Worm (Caenorhabditis elegans) whole organism, young adult: ENCODE data around the gene srx-80.

Experiments used
- B0336.3 ChIP-seq: fragments of 200-800 bp; sonication (Bioruptor generic); IDR thresholded peaks from 2 replicates; pipeline ENCODE4 v1.3.6; 2022; ENCODE audit warnings: missing genetic modification characterization, missing compliant biosample characterization
- D2030.7 ChIP-seq: fragments of 200-800 bp; sonication (Bioruptor generic); IDR thresholded peaks from 2 replicates; pipeline ENCODE4 v1.3.6; 2022; ENCODE audit warnings: missing genetic modification reagents, missing genetic modification characterization, missing compliant biosample characterization
- F10E7.11 ChIP-seq: sonication (generic microtip); optimal IDR thresholded peaks from 2 replicates; lab custom pipeline; 2017; ENCODE audit warnings: mild to moderate bottlenecking, missing genetic modification characterization, moderate library complexity, missing compliant biosample characterization
- F22D6.2 ChIP-seq: sonication (generic microtip); optimal IDR thresholded peaks from 2 replicates; lab custom pipeline; 2016; ENCODE audit warnings: mild to moderate bottlenecking, missing genetic modification characterization, missing compliant biosample characterization
- F23B12.7 ChIP-seq: sonication (generic microtip); optimal IDR thresholded peaks from 2 replicates; lab custom pipeline; 2017; ENCODE audit warnings: missing genetic modification characterization, mild to moderate bottlenecking, missing compliant biosample characterization, antibody characterized with exemption, moderate library complexity; ENCODE audit not compliant: insufficient read depth
- F33H1.4 ChIP-seq: fragments of 200-800 bp; sonication (Bioruptor generic); IDR thresholded peaks from 2 replicates; pipeline ENCODE4 v1.3.6; 2022; ENCODE audit warnings: missing genetic modification reagents, missing genetic modification characterization, missing compliant biosample characterization
- F37B4.10 ChIP-seq: fragments of 200-800 bp; sonication (Bioruptor generic); IDR thresholded peaks from 2 replicates; pipeline ENCODE4 v1.3.6; 2022; ENCODE audit warnings: missing genetic modification characterization, missing compliant biosample characterization
- K11D2.4 ChIP-seq: fragments of 200-800 bp; sonication (Bioruptor generic); IDR thresholded peaks from 2 replicates; pipeline ENCODE4 v1.3.6; 2022; ENCODE audit warnings: missing genetic modification reagents, missing genetic modification characterization, missing compliant biosample characterization
- K12H6.12 ChIP-seq: fragments of 200-800 bp; sonication (Bioruptor generic); optimal IDR thresholded peaks from 2 replicates; lab custom pipeline; 2018; ENCODE audit warnings: mild to moderate bottlenecking, missing genetic modification characterization, missing compliant biosample characterization
- Y53F4B.3 ChIP-seq: fragments of 200-800 bp; sonication (Bioruptor generic); IDR thresholded peaks from 2 replicates; pipeline ENCODE4 v1.3.6; 2022; ENCODE audit warnings: missing genetic modification reagents, missing genetic modification characterization, missing compliant biosample characterization
- Y67H2A.10 ChIP-seq: fragments of 200-800 bp; sonication (Bioruptor generic); conservative IDR thresholded peaks from 2 replicates; pipeline ENCODE4 v1.3.6; 2022; ENCODE audit warnings: missing genetic modification reagents, missing genetic modification characterization, missing compliant biosample characterization
- ZK185.1 ChIP-seq: sonication (generic microtip); optimal IDR thresholded peaks from 2 replicates; lab custom pipeline; 2016; ENCODE audit warnings: mild to moderate bottlenecking, missing genetic modification characterization, missing compliant biosample characterization; ENCODE audit not compliant: poor library complexity, severe bottlenecking
- ama-1 ChIP-seq, 3 experiments: fragments of 150-350 bp in 1 of 3; sonication (generic microtip) in 2 of 3; optimal IDR thresholded peaks; 2 replicates each; lab custom pipeline; 2014 to 2018; ENCODE audit warnings: missing biosample characterization in 2 of 3, missing genetic modification characterization in 2 of 3, missing genetic modification reagents in 2 of 3
- aptf-2 ChIP-seq: fragments of 200-800 bp; sonication (Bioruptor generic); conservative IDR thresholded peaks from 2 replicates; pipeline ENCODE4 v1.3.6; 2022; ENCODE audit warnings: missing genetic modification reagents, missing genetic modification characterization, missing compliant biosample characterization
- aptf-3 ChIP-seq: fragments of 200-800 bp; sonication (Bioruptor generic); IDR thresholded peaks from 2 replicates; pipeline ENCODE4 v1.3.6; 2022; ENCODE audit warnings: missing genetic modification characterization, missing compliant biosample characterization
- attf-5 ChIP-seq: fragments of 200-800 bp; sonication (Bioruptor generic); optimal IDR thresholded peaks from 2 replicates; lab custom pipeline; 2018; ENCODE audit warnings: mild to moderate bottlenecking, missing genetic modification characterization, missing compliant biosample characterization
- bed-2 ChIP-seq: fragments of 200-800 bp; sonication (Bioruptor generic); IDR thresholded peaks from 2 replicates; pipeline ENCODE4 v1.3.6; 2022; ENCODE audit warnings: missing genetic modification reagents, missing genetic modification characterization, missing compliant biosample characterization
- cebp-1 ChIP-seq, 2 experiments: fragments of 200-800 bp in 1 of 2; sonication (Bioruptor generic) in 1 of 2; sonication (generic microtip) in 1 of 2; IDR thresholded peaks in 1 of 2; optimal IDR thresholded peaks in 1 of 2; 2 replicates each; pipeline versions ENCODE4 v1.3.6 to Lab custom; 2017 to 2022; ENCODE audit warnings: missing compliant biosample characterization in 2 of 2, missing genetic modification characterization in 2 of 2, mild to moderate bottlenecking in 1 of 2, missing genetic modification reagents in 1 of 2, moderate library complexity in 1 of 2
- ceh-91 ChIP-seq: fragments of 200-800 bp; sonication (Bioruptor generic); IDR thresholded peaks from 2 replicates; pipeline ENCODE4 v1.3.6; 2022; ENCODE audit warnings: missing genetic modification reagents, missing genetic modification characterization, missing compliant biosample characterization
- die-1 ChIP-seq: sonication (generic microtip); optimal IDR thresholded peaks from 2 replicates; lab custom pipeline; 2016; ENCODE audit warnings: missing genotype, mild to moderate bottlenecking, missing genetic modification characterization, missing compliant biosample characterization
- efl-1 ChIP-seq: fragments of 150-350 bp; optimal IDR thresholded peaks from 2 replicates; lab custom pipeline; 2014; ENCODE audit warnings: missing biosample characterization, missing genetic modification reagents, missing genetic modification characterization
- him-1 ChIP-seq: sonication (generic microtip); optimal IDR thresholded peaks from 2 replicates; lab custom pipeline; 2016; ENCODE audit warnings: missing genotype, missing genetic modification reagents, missing genetic modification characterization, missing compliant biosample characterization
- hmg-1.2 ChIP-seq: fragments of 200-800 bp; sonication (Bioruptor generic); IDR thresholded peaks from 2 replicates; pipeline ENCODE4 v1.3.6; 2022; ENCODE audit warnings: missing genetic modification reagents, missing genetic modification characterization, missing compliant biosample characterization
- lin-35 ChIP-seq, 3 experiments: fragments of 150-350 bp in 2 of 3; sonication (generic microtip) in 1 of 3; optimal IDR thresholded peaks; 2 replicates each; lab custom pipeline; 2014 to 2018; ENCODE audit warnings: missing biosample characterization in 3 of 3, missing genetic modification characterization in 3 of 3, missing genetic modification reagents in 3 of 3
- lsl-1 ChIP-seq: fragments of 200-800 bp; sonication (Bioruptor generic); optimal IDR thresholded peaks from 2 replicates; lab custom pipeline; 2018; ENCODE audit warnings: mild to moderate bottlenecking, missing genetic modification characterization, moderate library complexity, missing compliant biosample characterization
- lsy-27 ChIP-seq: sonication (generic microtip); optimal IDR thresholded peaks from 2 replicates; lab custom pipeline; 2017; ENCODE audit warnings: missing genetic modification characterization, mild to moderate bottlenecking, missing compliant biosample characterization, antibody characterized with exemption, missing genotype, borderline replicate concordance; ENCODE audit not compliant: insufficient read depth
- madf-6 ChIP-seq: fragments of 200-800 bp; sonication (Bioruptor generic); IDR thresholded peaks from 2 replicates; pipeline ENCODE4 v1.3.6; 2022; ENCODE audit warnings: missing genetic modification reagents, missing genetic modification characterization, missing compliant biosample characterization
- madf-8 ChIP-seq: fragments of 200-800 bp; sonication (Bioruptor generic); conservative IDR thresholded peaks from 2 replicates; pipeline ENCODE4 v1.3.6; 2022; ENCODE audit warnings: missing genetic modification reagents, missing genetic modification characterization, missing compliant biosample characterization
- nfya-1 ChIP-seq: sonication (generic microtip); optimal IDR thresholded peaks from 2 replicates; lab custom pipeline; 2017; ENCODE audit warnings: antibody characterized with exemption, missing compliant biosample characterization, missing genetic modification characterization, borderline replicate concordance; ENCODE audit not compliant: insufficient read depth
- nhr-27 ChIP-seq: fragments of 200-800 bp; sonication (Bioruptor generic); optimal IDR thresholded peaks from 2 replicates; lab custom pipeline; 2018; ENCODE audit warnings: mild to moderate bottlenecking, missing genetic modification characterization, moderate library complexity, missing compliant biosample characterization
- rcor-1 ChIP-seq: fragments of 200-800 bp; sonication (Bioruptor generic); IDR thresholded peaks from 2 replicates; pipeline ENCODE4 v1.3.6; 2022; ENCODE audit warnings: missing genetic modification reagents, missing genetic modification characterization, missing compliant biosample characterization
- rpc-1 ChIP-seq, 2 experiments: fragments of 150-350 bp in 1 of 2; sonication (generic microtip) in 1 of 2; optimal IDR thresholded peaks; 2 replicates each; lab custom pipeline; 2014 to 2018; ENCODE audit warnings: missing biosample characterization in 1 of 2, missing genetic modification characterization in 1 of 2, missing genetic modification reagents in 1 of 2, missing genotype in 1 of 2
- snpc-4 ChIP-seq, 5 experiments: fragments of 150-350 bp in 1 of 5; sonication (generic microtip) in 4 of 5; optimal IDR thresholded peaks; 2 replicates each; lab custom pipeline; 2014 to 2018; ENCODE audit warnings: missing genetic modification characterization in 5 of 5, missing biosample characterization in 3 of 5, antibody characterized with exemption in 2 of 5, mild to moderate bottlenecking in 2 of 5, missing compliant biosample characterization in 2 of 5, missing genotype in 2 of 5, moderate library complexity in 2 of 5, missing genetic modification reagents in 1 of 5
- somi-1 ChIP-seq: fragments of 200-800 bp; sonication (Bioruptor generic); optimal IDR thresholded peaks from 2 replicates; lab custom pipeline; 2018; ENCODE audit warnings: mild to moderate bottlenecking, missing genetic modification characterization, missing compliant biosample characterization
- tlf-1 ChIP-seq: fragments of 200-800 bp; sonication (Bioruptor generic); optimal IDR thresholded peaks from 2 replicates; lab custom pipeline; 2018; ENCODE audit warnings: mild to moderate bottlenecking, missing genetic modification characterization, missing compliant biosample characterization
- unc-130 ChIP-seq: sonication (generic microtip); optimal IDR thresholded peaks from 2 replicates; lab custom pipeline; 2016; ENCODE audit warnings: missing genetic modification reagents, missing genetic modification characterization, missing compliant biosample characterization
- unc-62 ChIP-seq: fragments of 150-350 bp; optimal IDR thresholded peaks from 2 replicates; lab custom pipeline; 2014; ENCODE audit warnings: missing biosample characterization, missing genetic modification reagents, missing genetic modification characterization
- xnd-1 ChIP-seq: sonication (generic microtip); optimal IDR thresholded peaks from 2 replicates; lab custom pipeline; 2016; ENCODE audit warnings: missing genotype, missing genetic modification reagents, missing genetic modification characterization, missing compliant biosample characterization
- zim-3 ChIP-seq: sonication (generic microtip); optimal IDR thresholded peaks from 2 replicates; lab custom pipeline; 2017; ENCODE audit warnings: mild to moderate bottlenecking, missing genetic modification characterization, moderate library complexity, missing compliant biosample characterization
- ztf-18 ChIP-seq: sonication (generic microtip); optimal IDR thresholded peaks from 2 replicates; lab custom pipeline; 2016; ENCODE audit warnings: missing genotype, mild to moderate bottlenecking, missing genetic modification characterization, missing compliant biosample characterization
- ztf-26 ChIP-seq: sonication (generic microtip); optimal IDR thresholded peaks from 2 replicates; lab custom pipeline; 2017; ENCODE audit warnings: missing genetic modification characterization, missing compliant biosample characterization

The srx-80 gene

ce11 chrV:11548914-11549406, 44.6 kb upstream of the srx-80 start, which contains the start of the genes F38B7.17 and F38B7.3 (continued):
- TF ChIP-seq ztf-26 (tag; lab: Kevin White, UChicago) = peak; percentile 30
- TF ChIP-seq hmg-1.2 = peak; percentile 90
- TF ChIP-seq cebp-1 (GFP tag; IDR thresholded peaks at IDR 0.05; lab: Robert Waterston, UW) = no peak
- peak; percentile 64 for TF ChIP-seq cebp-1 (tag; optimal IDR thresholded peaks at IDR 0.05; lab: Kevin White, UChicago)
- TF ChIP-seq unc-62 (GFP tag; lab: Kevin White, UChicago) = no peak

- no peak for TF ChIP-seq unc-130 (GFP tag; lab: Kevin White, UChicago)
- TF ChIP-seq die-1 (tag; lab: Kevin White, UChicago) = no peak
- no peak for TF ChIP-seq attf-5
- TF ChIP-seq F23B12.7 (tag; lab: Kevin White, UChicago) = no peak
- TF ChIP-seq F37B4.10 (GFP tag; lab: Robert Waterston, UW) = no peak
- TF ChIP-seq K12H6.12 (tag; lab: Kevin White, UChicago) = no peak
- TF ChIP-seq xnd-1 (tag; lab: Kevin White, UChicago) = no peak
- TF ChIP-seq ztf-18 = no peak
- no peak for TF ChIP-seq aptf-2 (GFP tag; lab: Robert Waterston, UW)
- TF ChIP-seq F22D6.2 (tag; lab: Kevin White, UChicago) = no peak
- no peak for TF ChIP-seq B0336.3 (GFP tag; lab: Robert Waterston, UW)
Observed at ce11 chrV:11552379-11552778, 41.1 kb upstream of the srx-80 start, which contains the start of gene srx-85. Gene srx-85, plus strand, starts transcription at chrV:11552679.

- TF ChIP-seq Y67H2A.10 (GFP tag; lab: Robert Waterston, UW) (no peak), lsl-1 (GFP tag; lab: Kevin White, UChicago) (peak; percentile 80), tlf-1 (GFP tag; lab: Kevin White, UChicago) (no peak), ZK185.1 (no peak), bed-2 (no peak), xnd-1 (tag; lab: Kevin White, UChicago) (peak; percentile 86), aptf-2 (GFP tag; lab: Robert Waterston, UW) (no peak), ztf-26 (tag; lab: Kevin White, UChicago) (no peak), madf-6 (GFP tag; lab: Robert Waterston, UW) (peak; percentile 95), Y53F4B.3 (GFP tag; lab: Robert Waterston, UW) (no peak), rcor-1 (GFP tag; lab: Robert Waterston, UW) (peak; percentile 72), aptf-3 (GFP tag; lab: Robert Waterston, UW) (no peak), lsy-27 (no peak), somi-1 (GFP tag; lab: Kevin White, UChicago) (no peak), efl-1 (GFP tag; lab: Kevin White, UChicago) (peak; percentile 95), lin-35 (GFP tag; optimal IDR thresholded peaks at IDR 0.05; lab: Kevin White, UChicago) (peak in 1 of 3 experiments; percentile 41), madf-8 (GFP tag; lab: Robert Waterston, UW) (peak; percentile 88), F10E7.11 (no peak), cebp-1 (GFP tag; IDR thresholded peaks at IDR 0.05; lab: Robert Waterston, UW) (no peak), cebp-1 (tag; optimal IDR thresholded peaks at IDR 0.05; lab: Kevin White, UChicago) (no peak), ama-1 (optimal IDR thresholded peaks at IDR 0.05; lab: Kevin White, UChicago) (no peak), ama-1 (GFP tag; optimal IDR thresholded peaks at IDR 0.05; lab: Kevin White, UChicago) (no peak), nhr-27 (tag; lab: Kevin White, UChicago) (no peak), ceh-91 (GFP tag; lab: Robert Waterston, UW) (peak; percentile 79), D2030.7 (GFP tag; lab: Robert Waterston, UW) (peak; percentile 64), zim-3 (tag; lab: Kevin White, UChicago) (no peak), rpc-1 (optimal IDR thresholded peaks at IDR 0.05; lab: Kevin White, UChicago) (no peak), rpc-1 (tag; optimal IDR thresholded peaks at IDR 0.05; lab: Kevin White, UChicago) (no peak), F33H1.4 (GFP tag; lab: Robert Waterston, UW) (peak; percentile 66), snpc-4 (GFP tag; optimal IDR thresholded peaks at IDR 0.05; lab: Kevin White, UChicago) (no peak), snpc-4 (tag; optimal IDR thresholded peaks at IDR 0.05; lab: Kevin White, UChicago) (peak in 1 of 4 experiments; percentile 49), him-1 (tag; lab: Kevin White, UChicago) (peak; percentile 39), K11D2.4 (GFP tag; lab: Robert Waterston, UW) (no peak), nfya-1 (tag; lab: Kevin White, UChicago) (no peak)
Observed at ce11 chrV:11554260-11554659, 39.3 kb upstream of the srx-80 start, which contains the start of gene duo-1. Gene duo-1, plus strand, starts transcription at chrV:11554630.
